Worm (Caenorhabditis elegans) whole organism, young adult: ENCODE results near the gene kin-26.

Experiments
- B0261.1 ChIP-seq: sonication (generic microtip); optimal IDR thresholded peaks from 2 replicates; lab custom pipeline; 2016; ENCODE audit warnings: mild to moderate bottlenecking, missing genetic modification characterization, moderate library complexity, missing compliant biosample characterization
- D2030.7 ChIP-seq: fragments of 200-800 bp; sonication (Bioruptor generic); IDR thresholded peaks from 2 replicates; pipeline ENCODE4 v1.3.6; 2022; ENCODE audit warnings: missing genetic modification reagents, missing genetic modification characterization, missing compliant biosample characterization
- F10E7.11 ChIP-seq: sonication (generic microtip); optimal IDR thresholded peaks from 2 replicates; lab custom pipeline; 2017; ENCODE audit warnings: mild to moderate bottlenecking, missing genetic modification characterization, moderate library complexity, missing compliant biosample characterization
- F33H1.4 ChIP-seq: fragments of 200-800 bp; sonication (Bioruptor generic); IDR thresholded peaks from 2 replicates; pipeline ENCODE4 v1.3.6; 2022; ENCODE audit warnings: missing genetic modification reagents, missing genetic modification characterization, missing compliant biosample characterization
- F39B2.1 ChIP-seq: fragments of 200-800 bp; sonication (Bioruptor generic); IDR thresholded peaks from 2 replicates; pipeline ENCODE4 v1.3.6; 2022; ENCODE audit warnings: missing genetic modification reagents, missing genetic modification characterization, missing compliant biosample characterization
- T07F8.4 ChIP-seq: sonication (generic microtip); optimal IDR thresholded peaks from 2 replicates; lab custom pipeline; 2016; ENCODE audit warnings: mild to moderate bottlenecking, missing genetic modification characterization, moderate library complexity, missing compliant biosample characterization
- T26A5.8 ChIP-seq: sonication (generic microtip); optimal IDR thresholded peaks from 2 replicates; lab custom pipeline; 2016; ENCODE audit warnings: missing genetic modification characterization, missing compliant biosample characterization
- akir-1 ChIP-seq: fragments of 200-800 bp; sonication (Bioruptor generic); optimal IDR thresholded peaks from 2 replicates; lab custom pipeline; 2018; ENCODE audit warnings: mild to moderate bottlenecking, missing genetic modification characterization, moderate library complexity, missing compliant biosample characterization
- ama-1 ChIP-seq, 3 experiments: fragments of 150-350 bp in 1 of 3; sonication (generic microtip) in 2 of 3; optimal IDR thresholded peaks; 2 replicates each; lab custom pipeline; 2014 to 2018; ENCODE audit warnings: missing biosample characterization in 2 of 3, missing genetic modification characterization in 2 of 3, missing genetic modification reagents in 2 of 3
- aptf-2 ChIP-seq: fragments of 200-800 bp; sonication (Bioruptor generic); conservative IDR thresholded peaks from 2 replicates; pipeline ENCODE4 v1.3.6; 2022; ENCODE audit warnings: missing genetic modification reagents, missing genetic modification characterization, missing compliant biosample characterization
- athp-1 ChIP-seq: sonication (generic microtip); optimal IDR thresholded peaks from 2 replicates; lab custom pipeline; 2017; ENCODE audit warnings: mild to moderate bottlenecking, missing genetic modification characterization, missing compliant biosample characterization
- attf-5 ChIP-seq: fragments of 200-800 bp; sonication (Bioruptor generic); optimal IDR thresholded peaks from 2 replicates; lab custom pipeline; 2018; ENCODE audit warnings: mild to moderate bottlenecking, missing genetic modification characterization, missing compliant biosample characterization
- bed-2 ChIP-seq: fragments of 200-800 bp; sonication (Bioruptor generic); IDR thresholded peaks from 2 replicates; pipeline ENCODE4 v1.3.6; 2022; ENCODE audit warnings: missing genetic modification reagents, missing genetic modification characterization, missing compliant biosample characterization
- cebp-1 ChIP-seq, 2 experiments: fragments of 200-800 bp in 1 of 2; sonication (Bioruptor generic) in 1 of 2; sonication (generic microtip) in 1 of 2; IDR thresholded peaks in 1 of 2; optimal IDR thresholded peaks in 1 of 2; 2 replicates each; pipeline versions ENCODE4 v1.3.6 to Lab custom; 2017 to 2022; ENCODE audit warnings: missing compliant biosample characterization in 2 of 2, missing genetic modification characterization in 2 of 2, mild to moderate bottlenecking in 1 of 2, missing genetic modification reagents in 1 of 2, moderate library complexity in 1 of 2
- ceh-27 ChIP-seq: fragments of 200-800 bp; sonication (Bioruptor generic); optimal IDR thresholded peaks from 2 replicates; lab custom pipeline; 2018; ENCODE audit warnings: mild to moderate bottlenecking, missing genetic modification characterization, moderate library complexity, missing compliant biosample characterization
- ceh-91 ChIP-seq: fragments of 200-800 bp; sonication (Bioruptor generic); IDR thresholded peaks from 2 replicates; pipeline ENCODE4 v1.3.6; 2022; ENCODE audit warnings: missing genetic modification reagents, missing genetic modification characterization, missing compliant biosample characterization
- dpff-1 ChIP-seq: sonication (generic microtip); optimal IDR thresholded peaks from 2 replicates; lab custom pipeline; 2017; ENCODE audit warnings: mild to moderate bottlenecking, missing genetic modification characterization, missing compliant biosample characterization
- ekl-4 ChIP-seq: fragments of 200-800 bp; sonication (Bioruptor generic); IDR thresholded peaks from 2 replicates; pipeline ENCODE4 v1.3.6; 2022; ENCODE audit warnings: missing genetic modification reagents, missing genetic modification characterization, missing compliant biosample characterization
- hmg-1.2 ChIP-seq: fragments of 200-800 bp; sonication (Bioruptor generic); IDR thresholded peaks from 2 replicates; pipeline ENCODE4 v1.3.6; 2022; ENCODE audit warnings: missing genetic modification reagents, missing genetic modification characterization, missing compliant biosample characterization
- hmg-20 ChIP-seq: fragments of 200-800 bp; sonication (Bioruptor generic); IDR thresholded peaks from 2 replicates; pipeline ENCODE4 v1.3.6; 2022; ENCODE audit warnings: missing genetic modification reagents, missing genetic modification characterization, missing compliant biosample characterization
- hsf-1 ChIP-seq: fragments of 200-800 bp; sonication (Bioruptor generic); IDR thresholded peaks from 2 replicates; pipeline ENCODE4 v1.3.6; 2022; ENCODE audit warnings: missing genetic modification reagents, missing genetic modification characterization, missing compliant biosample characterization
- lag-1 ChIP-seq: fragments of 200-800 bp; sonication (Bioruptor generic); IDR thresholded peaks from 2 replicates; pipeline ENCODE4 v1.3.6; 2022; ENCODE audit warnings: missing genetic modification reagents, missing genetic modification characterization, missing compliant biosample characterization
- lin-26 ChIP-seq: fragments of 200-800 bp; sonication (Bioruptor generic); IDR thresholded peaks from 2 replicates; pipeline ENCODE4 v1.3.6; 2022; ENCODE audit warnings: missing genetic modification reagents, missing genetic modification characterization, missing compliant biosample characterization
- lin-35 ChIP-seq, 3 experiments: fragments of 150-350 bp in 2 of 3; sonication (generic microtip) in 1 of 3; optimal IDR thresholded peaks; 2 replicates each; lab custom pipeline; 2014 to 2018; ENCODE audit warnings: missing biosample characterization in 3 of 3, missing genetic modification characterization in 3 of 3, missing genetic modification reagents in 3 of 3
- lin-40 ChIP-seq: sonication (generic microtip); optimal IDR thresholded peaks from 2 replicates; lab custom pipeline; 2016; ENCODE audit warnings: missing genetic modification characterization, mild to moderate bottlenecking, missing compliant biosample characterization, missing genotype, missing genetic modification reagents
- lin-54 ChIP-seq: fragments of 200-800 bp; sonication (Bioruptor generic); optimal IDR thresholded peaks from 2 replicates; lab custom pipeline; 2018; ENCODE audit warnings: mild to moderate bottlenecking, missing genetic modification characterization, missing compliant biosample characterization
- lir-1 ChIP-seq: fragments of 200-800 bp; sonication (Bioruptor generic); conservative IDR thresholded peaks from 2 replicates; pipeline ENCODE4 v1.3.6; 2022; ENCODE audit warnings: missing genetic modification reagents, missing genetic modification characterization, missing compliant biosample characterization
- lsy-27 ChIP-seq: sonication (generic microtip); optimal IDR thresholded peaks from 2 replicates; lab custom pipeline; 2017; ENCODE audit warnings: missing genetic modification characterization, mild to moderate bottlenecking, missing compliant biosample characterization, antibody characterized with exemption, missing genotype, borderline replicate concordance; ENCODE audit not compliant: insufficient read depth
- madf-6 ChIP-seq: fragments of 200-800 bp; sonication (Bioruptor generic); IDR thresholded peaks from 2 replicates; pipeline ENCODE4 v1.3.6; 2022; ENCODE audit warnings: missing genetic modification reagents, missing genetic modification characterization, missing compliant biosample characterization
- mcd-1 ChIP-seq: fragments of 200-800 bp; sonication (Bioruptor generic); IDR thresholded peaks from 2 replicates; pipeline ENCODE4 v1.3.6; 2022; ENCODE audit warnings: missing genetic modification reagents, missing genetic modification characterization, missing compliant biosample characterization
- mel-28 ChIP-seq: sonication (generic microtip); optimal IDR thresholded peaks from 2 replicates; lab custom pipeline; 2016; ENCODE audit warnings: borderline replicate concordance, mild to moderate bottlenecking, missing genetic modification characterization, missing compliant biosample characterization
- mes-4 ChIP-seq: sonication (generic microtip); optimal IDR thresholded peaks from 2 replicates; lab custom pipeline; 2016; ENCODE audit warnings: missing genotype, missing genetic modification characterization, missing compliant biosample characterization
- nhr-179 ChIP-seq: sonication (generic microtip); optimal IDR thresholded peaks from 2 replicates; lab custom pipeline; 2016; ENCODE audit warnings: mild to moderate bottlenecking, missing genetic modification characterization, missing compliant biosample characterization
- nhr-27 ChIP-seq: fragments of 200-800 bp; sonication (Bioruptor generic); optimal IDR thresholded peaks from 2 replicates; lab custom pipeline; 2018; ENCODE audit warnings: mild to moderate bottlenecking, missing genetic modification characterization, moderate library complexity, missing compliant biosample characterization
- nhr-80 ChIP-seq: sonication (generic microtip); optimal IDR thresholded peaks from 2 replicates; lab custom pipeline; 2016; ENCODE audit warnings: missing genetic modification characterization, missing compliant biosample characterization
- pbrm-1 ChIP-seq: fragments of 200-800 bp; sonication (Bioruptor generic); IDR thresholded peaks from 2 replicates; pipeline ENCODE4 v1.3.6; 2022; ENCODE audit warnings: missing genetic modification reagents, missing genetic modification characterization, missing compliant biosample characterization
- rpc-1 ChIP-seq, 2 experiments: fragments of 150-350 bp in 1 of 2; sonication (generic microtip) in 1 of 2; optimal IDR thresholded peaks; 2 replicates each; lab custom pipeline; 2014 to 2018; ENCODE audit warnings: missing biosample characterization in 1 of 2, missing genetic modification characterization in 1 of 2, missing genetic modification reagents in 1 of 2, missing genotype in 1 of 2
- snpc-1.3 ChIP-seq: sonication (generic microtip); optimal IDR thresholded peaks from 2 replicates; lab custom pipeline; 2017; ENCODE audit warnings: missing genetic modification characterization, mild to moderate bottlenecking, missing compliant biosample characterization, antibody characterized with exemption, moderate library complexity, missing genotype, missing genetic modification reagents; ENCODE audit not compliant: insufficient read depth
- snpc-3.4 ChIP-seq: sonication (generic microtip); optimal IDR thresholded peaks from 2 replicates; lab custom pipeline; 2017; ENCODE audit warnings: missing genetic modification characterization, mild to moderate bottlenecking, missing compliant biosample characterization, antibody characterized with exemption, moderate library complexity, missing genotype, missing genetic modification reagents
- sptf-2 ChIP-seq: fragments of 200-800 bp; sonication (Bioruptor generic); optimal IDR thresholded peaks from 2 replicates; lab custom pipeline; 2018; ENCODE audit warnings: mild to moderate bottlenecking, missing genetic modification characterization, missing compliant biosample characterization
- tbp1 ChIP-seq: fragments of 200-800 bp; sonication (Bioruptor generic); optimal IDR thresholded peaks from 2 replicates; lab custom pipeline; 2018; ENCODE audit warnings: mild to moderate bottlenecking, missing genetic modification characterization, missing compliant biosample characterization
- tlf-1 ChIP-seq: fragments of 200-800 bp; sonication (Bioruptor generic); optimal IDR thresholded peaks from 2 replicates; lab custom pipeline; 2018; ENCODE audit warnings: mild to moderate bottlenecking, missing genetic modification characterization, missing compliant biosample characterization
- zfh-2 ChIP-seq: fragments of 200-800 bp; sonication (Bioruptor generic); conservative IDR thresholded peaks from 2 replicates; pipeline ENCODE4 v1.3.6; 2022; ENCODE audit warnings: missing genetic modification reagents, missing genetic modification characterization, missing compliant biosample characterization

The kin-26 gene

ce11 chrIV:7923982-7924480, 46.4 kb upstream of the kin-26 start, which contains the start of the genes xpo-3 and C49H3.3:
Gene xpo-3 (minus strand): TSS chrIV:7924032.
Gene C49H3.3 (plus strand): TSS chrIV:7924350.
- TF ChIP-seq cebp-1 (GFP tag; IDR thresholded peaks at IDR 0.05; lab: Robert Waterston, UW), result no peak
- TF ChIP-seq cebp-1 (tag; optimal IDR thresholded peaks at IDR 0.05; lab: Kevin White, UChicago), result peak; percentile 25
- TF ChIP-seq aptf-2 (GFP tag; lab: Robert Waterston, UW), result no peak
- no peak for TF ChIP-seq B0261.1 (tag; lab: Kevin White, UChicago)
- TF ChIP-seq attf-5 (GFP tag; lab: Kevin White, UChicago), result peak; percentile 56
- TF ChIP-seq hmg-1.2 (GFP tag; lab: Robert Waterston, UW), result peak; percentile 17; the same call in 1 of the 2 replicates
- no peak for TF ChIP-seq athp-1 (tag; lab: Kevin White, UChicago)
- TF ChIP-seq D2030.7 (GFP tag; lab: Robert Waterston, UW), result no peak
- TF ChIP-seq akir-1, result no peak
- peak; percentile 37 for TF ChIP-seq nhr-80
- TF ChIP-seq lin-54 (GFP tag; lab: Kevin White, UChicago), result no peak
- TF ChIP-seq mcd-1 (GFP tag; lab: Robert Waterston, UW), result no peak
- no peak for TF ChIP-seq bed-2 (GFP tag; lab: Robert Waterston, UW)
- TF ChIP-seq lir-1 (GFP tag; lab: Robert Waterston, UW), result no peak
- no peak for TF ChIP-seq mel-28 (tag; lab: Kevin White, UChicago)
- TF ChIP-seq rpc-1 (optimal IDR thresholded peaks at IDR 0.05; lab: Kevin White, UChicago), result no peak
- TF ChIP-seq rpc-1 (tag; optimal IDR thresholded peaks at IDR 0.05; lab: Kevin White, UChicago), result no peak
- TF ChIP-seq nhr-27 (tag; lab: Kevin White, UChicago), result no peak
- TF ChIP-seq lsy-27, result no peak
- no peak for TF ChIP-seq lin-35 (GFP tag; optimal IDR thresholded peaks at IDR 0.05; lab: Kevin White, UChicago)
- no peak for TF ChIP-seq hsf-1 (GFP tag; lab: Robert Waterston, UW)
- no peak for TF ChIP-seq tlf-1 (GFP tag; lab: Kevin White, UChicago)
- TF ChIP-seq nhr-179 (tag; lab: Kevin White, UChicago), result no peak
- peak; percentile 74 for TF ChIP-seq F33H1.4 (GFP tag; lab: Robert Waterston, UW)
- TF ChIP-seq pbrm-1 (GFP tag; lab: Robert Waterston, UW), result no peak
- TF ChIP-seq F10E7.11 (tag; lab: Kevin White, UChicago), result no peak
- no peak for TF ChIP-seq dpff-1 (tag; lab: Kevin White, UChicago)
- TF ChIP-seq ceh-27, result no peak
- TF ChIP-seq zfh-2 (GFP tag; lab: Robert Waterston, UW), result no peak
- no peak for TF ChIP-seq ekl-4 (GFP tag; lab: Robert Waterston, UW)
- no peak for TF ChIP-seq lag-1 (GFP tag; lab: Robert Waterston, UW)
- TF ChIP-seq lin-40 (tag; lab: Kevin White, UChicago), result no peak
- TF ChIP-seq snpc-3.4 (tag; lab: Kevin White, UChicago), result no peak
- no peak for TF ChIP-seq sptf-2 (GFP tag; lab: Kevin White, UChicago)
- TF ChIP-seq lin-26 (GFP tag; lab: Robert Waterston, UW), result no peak
- no peak for TF ChIP-seq ceh-91 (GFP tag; lab: Robert Waterston, UW)

ce11 chrIV:7920126-7920525, 42.4 kb upstream of the kin-26 start, which contains the start of gene C49H3.16:
Gene C49H3.16 (plus strand): TSS chrIV:7920426.
- TF ChIP-seq madf-6 (GFP tag; lab: Robert Waterston, UW) (no peak), T07F8.4 (tag; lab: Kevin White, UChicago) (no peak), akir-1 (no peak), ama-1 (optimal IDR thresholded peaks at IDR 0.05; lab: Kevin White, UChicago) (no peak), ama-1 (GFP tag; optimal IDR thresholded peaks at IDR 0.05; lab: Kevin White, UChicago) (no peak), lag-1 (GFP tag; lab: Robert Waterston, UW) (no peak), snpc-1.3 (tag; lab: Kevin White, UChicago) (no peak), tbp1 (GFP tag; lab: Kevin White, UChicago) (no peak), attf-5 (GFP tag; lab: Kevin White, UChicago) (no peak), athp-1 (tag; lab: Kevin White, UChicago) (no peak), hmg-1.2 (GFP tag; lab: Robert Waterston, UW) (no peak), T26A5.8 (tag; lab: Kevin White, UChicago) (no peak), hmg-20 (GFP tag; lab: Robert Waterston, UW) (no peak), mes-4 (tag; lab: Kevin White, UChicago) (no peak), F39B2.1 (GFP tag; lab: Robert Waterston, UW) (no peak)
